Worm (Caenorhabditis elegans): Measurements from ENCODE around the gene tra-1.

The tra-1 gene

DNA sequence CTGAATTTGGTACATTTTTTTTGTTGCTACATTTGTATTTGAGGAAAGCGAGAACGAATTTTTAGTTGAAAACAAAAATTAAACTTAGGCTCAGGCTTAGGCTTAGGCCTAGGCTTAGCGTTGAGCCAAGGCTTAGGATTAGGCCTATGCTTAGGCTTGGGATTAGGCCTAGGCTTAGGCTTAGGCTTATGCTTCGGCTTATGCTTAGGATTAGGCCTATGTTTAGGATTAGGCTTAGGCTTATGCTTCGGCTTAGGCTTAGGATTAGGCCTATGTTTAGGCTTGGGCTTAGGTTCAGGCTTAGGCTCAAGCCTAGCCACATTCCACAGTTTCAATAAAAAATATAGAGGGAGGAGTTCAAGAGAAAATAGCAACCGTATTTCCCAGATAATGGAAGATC is 12.8 kb upstream of the tra-1 start:
- TF ChIP-seq ham-2 (GFP tag; optimal IDR thresholded peaks at IDR 0.05) = peak; percentile 8
- TF ChIP-seq bed-3 (GFP tag; optimal IDR thresholded peaks at IDR 0.05) = no peak
- no peak for TF ChIP-seq ceh-39 (tag; optimal IDR thresholded peaks at IDR 0.05)

DNA sequence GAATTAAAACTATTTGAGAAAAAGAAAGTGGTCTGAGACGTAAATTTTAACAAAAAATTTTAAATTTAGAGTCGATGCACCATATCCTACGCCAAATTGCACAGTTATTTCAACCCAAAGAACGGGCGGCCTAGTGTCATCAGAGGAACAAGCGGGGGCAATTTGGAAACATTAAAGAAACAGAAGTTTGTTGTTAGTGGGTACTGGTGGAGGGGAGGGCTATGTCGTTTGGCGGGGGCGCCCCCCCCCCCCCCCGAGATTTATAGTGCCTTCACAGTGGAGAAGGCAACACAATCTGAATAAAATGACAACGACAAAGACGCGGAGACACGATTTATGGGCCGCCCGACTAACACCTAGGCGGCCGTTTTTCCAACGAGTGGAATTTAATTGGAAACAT is 11.9 kb upstream of the tra-1 start:
- TF ChIP-seq unc-120 (tag; optimal IDR thresholded peaks at IDR 0.05; ENCODE audit: poor library complexity, severe bottlenecking) (no peak), M03D4.4 (tag; optimal IDR thresholded peaks at IDR 0.05) (no peak), snpc-4 (tag; optimal IDR thresholded peaks at IDR 0.05) (no peak), unc-62 (GFP tag; optimal IDR thresholded peaks at IDR 0.05) (no peak), lin-32 (GFP tag; optimal IDR thresholded peaks at IDR 0.05) (no peak), ceh-43 (GFP tag; optimal IDR thresholded peaks at IDR 0.05) (no peak), mab-5 (tag; optimal IDR thresholded peaks at IDR 0.05) (no peak), tbx-8 (GFP tag; optimal IDR thresholded peaks at IDR 0.05) (no peak), lin-13 (tag; optimal IDR thresholded peaks at IDR 0.05) (no peak), cnd-1 (tag; optimal IDR thresholded peaks at IDR 0.05) (no peak), ham-2 (GFP tag; optimal IDR thresholded peaks at IDR 0.05) (no peak), drap-1 (GFP tag; optimal IDR thresholded peaks at IDR 0.05) (no peak), mls-2 (tag; optimal IDR thresholded peaks at IDR 0.05) (no peak), nhr-28 (tag; optimal IDR thresholded peaks at IDR 0.05) (no peak), nhr-2 (tag; optimal IDR thresholded peaks at IDR 0.05) (no peak), ces-1 (GFP tag; optimal IDR thresholded peaks at IDR 0.05) (no peak), ztf-11 (tag; optimal IDR thresholded peaks at IDR 0.05) (no peak), flh-1 (GFP tag; optimal IDR thresholded peaks at IDR 0.05) (no peak), ceh-83 (GFP tag; optimal IDR thresholded peaks at IDR 0.05) (no peak), bed-3 (GFP tag; optimal IDR thresholded peaks at IDR 0.05) (no peak)

DNA sequence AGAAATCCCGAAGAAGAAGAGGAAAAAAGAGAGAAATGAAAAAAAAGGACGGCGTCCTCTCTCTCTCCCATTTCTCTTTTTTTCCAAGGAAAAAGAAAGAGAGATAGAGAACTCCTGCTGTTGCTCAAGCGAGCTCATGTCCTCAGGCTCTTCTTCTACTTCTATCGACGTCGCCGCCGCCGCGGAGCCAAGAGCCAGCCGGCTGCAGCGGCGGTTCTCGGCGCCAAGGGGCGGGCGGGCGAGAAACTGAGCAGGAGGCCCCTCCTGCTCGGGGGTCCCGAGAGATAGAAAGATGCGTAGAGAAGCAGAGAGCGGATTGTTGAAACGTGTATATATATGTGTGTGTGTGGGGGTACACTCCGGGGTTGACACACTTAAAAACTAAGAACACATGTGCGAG is 8.0 kb upstream of the tra-1 start:
- TF ChIP-seq blmp-1 (tag; optimal IDR thresholded peaks at IDR 0.05) = no peak
- TF ChIP-seq sptf-1 (tag; optimal IDR thresholded peaks at IDR 0.05) = peak; percentile 46

DNA sequence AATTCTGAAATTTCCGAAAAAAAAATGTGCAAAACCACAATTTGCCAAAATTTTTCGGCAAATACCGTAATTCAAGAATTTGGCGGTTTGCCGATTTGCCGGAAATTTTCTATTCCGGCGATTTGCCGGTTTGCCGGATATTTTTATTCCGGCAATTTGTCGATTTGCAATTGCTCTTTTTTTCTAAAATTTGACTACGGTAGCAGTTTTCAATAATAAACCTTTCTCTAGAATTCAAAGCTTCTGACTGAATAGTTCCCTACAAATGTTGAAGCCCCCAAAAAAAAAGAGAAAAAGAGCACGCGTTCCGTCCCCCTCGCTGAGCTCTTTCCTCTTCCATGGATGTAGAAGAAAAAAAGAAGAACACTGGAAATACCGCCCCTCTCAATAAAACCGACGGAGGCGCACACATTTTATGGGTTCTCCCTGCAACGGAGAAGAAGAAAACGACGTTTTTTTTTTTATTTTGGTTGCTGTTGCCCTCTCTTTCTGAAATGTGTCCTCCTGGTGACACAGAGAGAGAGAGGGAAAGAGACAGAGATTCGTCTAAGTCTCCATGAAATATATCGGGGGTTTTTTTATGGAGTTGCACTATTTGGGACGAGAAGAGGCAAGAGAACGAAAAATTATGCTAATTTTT is 6.0 kb upstream of the tra-1 start:
- TF ChIP-seq nhr-76 (tag; optimal IDR thresholded peaks at IDR 0.05) (no peak), snpc-4 (tag; optimal IDR thresholded peaks at IDR 0.05) (no peak), bed-3 (GFP tag; optimal IDR thresholded peaks at IDR 0.05) (no peak), flh-1 (GFP tag; optimal IDR thresholded peaks at IDR 0.05) (no peak), ceh-43 (GFP tag; optimal IDR thresholded peaks at IDR 0.05) (no peak), nhr-28 (tag; optimal IDR thresholded peaks at IDR 0.05) (no peak), ces-1 (GFP tag; optimal IDR thresholded peaks at IDR 0.05) (no peak), lin-32 (GFP tag; optimal IDR thresholded peaks at IDR 0.05) (no peak), pha-4 (tag; optimal IDR thresholded peaks at IDR 0.05) (no peak), ham-2 (GFP tag; optimal IDR thresholded peaks at IDR 0.05) (no peak), nhr-237 (tag; optimal IDR thresholded peaks at IDR 0.05) (no peak), sptf-1 (tag; optimal IDR thresholded peaks at IDR 0.05) (no peak), cnd-1 (tag; optimal IDR thresholded peaks at IDR 0.05) (no peak), elt-1 (tag; optimal IDR thresholded peaks at IDR 0.05; ENCODE audit: borderline replicate concordance, insufficient read depth) (no peak)

DNA sequence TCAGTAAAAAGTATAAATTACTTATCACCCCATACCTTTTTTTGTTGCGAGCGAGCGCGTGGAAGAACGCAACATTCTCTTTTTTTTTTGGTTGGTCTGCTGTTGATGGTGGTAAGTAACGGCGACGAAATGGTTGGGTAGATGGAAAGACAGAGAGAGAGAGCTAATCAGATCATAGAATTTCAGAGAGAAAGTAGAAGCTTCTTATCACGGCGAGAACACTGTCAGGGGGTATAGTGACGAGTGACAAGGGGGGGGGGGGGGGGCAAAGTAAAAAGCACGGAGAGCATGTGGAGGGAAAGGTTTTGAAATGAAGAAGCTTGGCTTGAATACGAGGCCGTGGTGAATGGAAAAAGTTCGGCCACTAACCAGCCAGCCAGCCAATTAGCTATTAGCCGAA is 2.3 kb upstream of the tra-1 start:
- TF ChIP-seq elt-3 (tag; optimal IDR thresholded peaks at IDR 0.05) (no peak), ces-1 (GFP tag; optimal IDR thresholded peaks at IDR 0.05) (no peak), unc-62 (GFP tag; optimal IDR thresholded peaks at IDR 0.05) (no peak), nhr-2 (tag; optimal IDR thresholded peaks at IDR 0.05) (no peak), cnd-1 (tag; optimal IDR thresholded peaks at IDR 0.05) (no peak), lsy-2 (tag; optimal IDR thresholded peaks at IDR 0.05) (no peak), mab-5 (tag; optimal IDR thresholded peaks at IDR 0.05) (no peak), elt-1 (tag; optimal IDR thresholded peaks at IDR 0.05; ENCODE audit: borderline replicate concordance, insufficient read depth) (no peak), flh-1 (GFP tag; optimal IDR thresholded peaks at IDR 0.05) (no peak), ceh-43 (GFP tag; optimal IDR thresholded peaks at IDR 0.05) (no peak), lin-32 (GFP tag; optimal IDR thresholded peaks at IDR 0.05) (no peak), snpc-4 (tag; optimal IDR thresholded peaks at IDR 0.05) (no peak), mep-1 (tag; optimal IDR thresholded peaks at IDR 0.05) (no peak), zip-8 (tag; optimal IDR thresholded peaks at IDR 0.05) (no peak), nhr-237 (tag; optimal IDR thresholded peaks at IDR 0.05) (no peak), lin-13 (tag; optimal IDR thresholded peaks at IDR 0.05) (no peak), ham-2 (GFP tag; optimal IDR thresholded peaks at IDR 0.05) (no peak)
